Worm (Caenorhabditis elegans) whole organism, midembryonic: ENCODE data around the gene C34D4.4.

Experiments
- med-1 ChIP-seq: sonication (generic microtip); optimal IDR thresholded peaks from 2 replicates; lab custom pipeline; 2017; ENCODE audit warnings: missing genetic modification characterization, mild to moderate bottlenecking, missing compliant biosample characterization, antibody characterized with exemption, missing genetic modification reagents; ENCODE audit not compliant: insufficient read depth
- ref-1 ChIP-seq: fragments of 200-800 bp; sonication (Bioruptor generic); conservative IDR thresholded peaks from 2 replicates; pipeline ENCODE4 v1.3.6; 2022; ENCODE audit warnings: missing genetic modification reagents, missing genetic modification characterization, missing compliant biosample characterization
- ztf-23 ChIP-seq: fragments of 200-800 bp; sonication (Bioruptor generic); IDR thresholded peaks from 2 replicates; pipeline ENCODE4 v1.3.6; 2022; ENCODE audit warnings: missing genetic modification reagents, missing genetic modification characterization, missing compliant biosample characterization
- ztf-29 ChIP-seq: fragments of 200-800 bp; sonication (Bioruptor generic); IDR thresholded peaks from 2 replicates; pipeline ENCODE4 v1.3.6; 2022; ENCODE audit warnings: missing genetic modification reagents, missing genetic modification characterization, missing compliant biosample characterization

ce11 chrIV:7188528-7189422 lies 39.6 kb downstream of the C34D4.4 start, which contains the start of gene srlf-7:
- TF ChIP-seq ref-1 (GFP tag; lab: Robert Waterston, UW): no peak
- no peak for TF ChIP-seq med-1 (GFP tag; lab: Kevin White, UChicago)
- no peak for TF ChIP-seq ztf-23 (GFP tag; lab: Robert Waterston, UW)
- no peak for TF ChIP-seq ztf-29 (GFP tag; lab: Robert Waterston, UW)
